Worm (Caenorhabditis elegans) whole organism, midembryonic: ENCODE results near the gene sri-29.

Experiments
- T22C8.4 ChIP-seq: fragments of 200-800 bp; sonication (Bioruptor generic); IDR thresholded peaks from 2 replicates; pipeline ENCODE4 v1.3.6; 2022; ENCODE audit warnings: missing genetic modification characterization, missing compliant biosample characterization
- cog-1 ChIP-seq: sonication (generic microtip); optimal IDR thresholded peaks from 2 replicates; lab custom pipeline; 2016; ENCODE audit warnings: missing genetic modification characterization, missing compliant biosample characterization
- flt-1 ChIP-seq: fragments of 200-800 bp; sonication (Bioruptor generic); IDR thresholded peaks from 2 replicates; pipeline ENCODE4 v1.3.6; 2022; ENCODE audit warnings: missing genetic modification characterization, missing compliant biosample characterization
- klf-2 ChIP-seq: fragments of 200-800 bp; sonication (Bioruptor generic); conservative IDR thresholded peaks from 2 replicates; pipeline ENCODE4 v1.3.6; 2022; ENCODE audit warnings: missing genetic modification reagents, missing genetic modification characterization, missing compliant biosample characterization
- med-1 ChIP-seq: sonication (generic microtip); optimal IDR thresholded peaks from 2 replicates; lab custom pipeline; 2017; ENCODE audit warnings: missing genetic modification characterization, mild to moderate bottlenecking, missing compliant biosample characterization, antibody characterized with exemption, missing genetic modification reagents; ENCODE audit not compliant: insufficient read depth
- ref-1 ChIP-seq: fragments of 200-800 bp; sonication (Bioruptor generic); conservative IDR thresholded peaks from 2 replicates; pipeline ENCODE4 v1.3.6; 2022; ENCODE audit warnings: missing genetic modification reagents, missing genetic modification characterization, missing compliant biosample characterization
- tab-1 ChIP-seq: fragments of 200-800 bp; sonication (Bioruptor generic); IDR thresholded peaks from 2 replicates; pipeline ENCODE4 v1.3.6; 2022; ENCODE audit warnings: missing genetic modification characterization, missing compliant biosample characterization
- ztf-23 ChIP-seq: fragments of 200-800 bp; sonication (Bioruptor generic); IDR thresholded peaks from 2 replicates; pipeline ENCODE4 v1.3.6; 2022; ENCODE audit warnings: missing genetic modification reagents, missing genetic modification characterization, missing compliant biosample characterization
- ztf-29 ChIP-seq: fragments of 200-800 bp; sonication (Bioruptor generic); IDR thresholded peaks from 2 replicates; pipeline ENCODE4 v1.3.6; 2022; ENCODE audit warnings: missing genetic modification reagents, missing genetic modification characterization, missing compliant biosample characterization

Gene sri-29

ce11 chrII:3044023-3044422, at the start of gene sri-29:
TSS of gene sri-29 (plus strand) at chrII:3044323.
- TF ChIP-seq ztf-23 (GFP tag; lab: Robert Waterston, UW): no peak
- no peak for TF ChIP-seq cog-1 (tag; lab: Kevin White, UChicago)
- TF ChIP-seq flt-1 (GFP tag; lab: Robert Waterston, UW): no peak
- no peak for TF ChIP-seq T22C8.4 (GFP tag; lab: Robert Waterston, UW)
- no peak for TF ChIP-seq ztf-29 (GFP tag; lab: Robert Waterston, UW)
- TF ChIP-seq med-1 (GFP tag; lab: Kevin White, UChicago): no peak
- TF ChIP-seq tab-1: no peak
- no peak for TF ChIP-seq klf-2

ce11 chrII:2994590-2995392, 49.3 kb upstream of the sri-29 start:
- TF ChIP-seq cog-1 (tag; lab: Kevin White, UChicago) (peak; percentile 26), ref-1 (GFP tag; lab: Robert Waterston, UW) (no peak), flt-1 (GFP tag; lab: Robert Waterston, UW) (0 out of 2 replicates have a peak, but pooled peaks have one; percentile 9), ztf-23 (GFP tag; lab: Robert Waterston, UW) (no peak)

- TF ChIP-seq klf-2: no peak
- TF ChIP-seq ztf-29 (GFP tag; lab: Robert Waterston, UW): no peak
- no peak for TF ChIP-seq ref-1 (GFP tag; lab: Robert Waterston, UW)
- TF ChIP-seq med-1 (GFP tag; lab: Kevin White, UChicago): no peak
- TF ChIP-seq ztf-23 (GFP tag; lab: Robert Waterston, UW): no peak
- TF ChIP-seq cog-1 (tag; lab: Kevin White, UChicago): no peak
- TF ChIP-seq flt-1 (GFP tag; lab: Robert Waterston, UW): no peak
- TF ChIP-seq tab-1: no peak
- no peak for TF ChIP-seq T22C8.4 (GFP tag; lab: Robert Waterston, UW)
These were observed 47.4 kb upstream of the sri-29 start, which contains the start of gene lido-8 for ce11 chrII:2996721-2997120. TSS of gene lido-8 (plus strand) at chrII:2997021.

- no peak for TF ChIP-seq klf-2
- TF ChIP-seq ztf-23 (GFP tag; lab: Robert Waterston, UW): no peak
- no peak for TF ChIP-seq tab-1
- TF ChIP-seq flt-1 (GFP tag; lab: Robert Waterston, UW): no peak
- no peak for TF ChIP-seq ztf-29 (GFP tag; lab: Robert Waterston, UW)
- TF ChIP-seq med-1 (GFP tag; lab: Kevin White, UChicago): no peak
- TF ChIP-seq ref-1 (GFP tag; lab: Robert Waterston, UW): no peak
- TF ChIP-seq cog-1 (tag; lab: Kevin White, UChicago): no peak
- TF ChIP-seq T22C8.4 (GFP tag; lab: Robert Waterston, UW): no peak
These were observed 46.2 kb upstream of the sri-29 start for ce11 chrII:2997828-2998441.

ce11 chrII:3000535-3001264, 43.4 kb upstream of the sri-29 start, which contains the start of gene lido-9:
TSS of gene lido-9 (plus strand) at chrII:3000768.
- TF ChIP-seq med-1 (GFP tag; lab: Kevin White, UChicago): no peak
- no peak for TF ChIP-seq tab-1
- TF ChIP-seq T22C8.4 (GFP tag; lab: Robert Waterston, UW): no peak
- TF ChIP-seq klf-2: no peak
- TF ChIP-seq ref-1 (GFP tag; lab: Robert Waterston, UW): no peak
- no peak for TF ChIP-seq ztf-23 (GFP tag; lab: Robert Waterston, UW)
- TF ChIP-seq cog-1 (tag; lab: Kevin White, UChicago): no peak
- TF ChIP-seq ztf-29 (GFP tag; lab: Robert Waterston, UW): no peak

ce11 chrII:3002211-3002610, 41.9 kb upstream of the sri-29 start, which contains the start of gene lido-10:
TSS of gene lido-10 (plus strand) at chrII:3002511.
- no peak for TF ChIP-seq flt-1 (GFP tag; lab: Robert Waterston, UW)
- no peak for TF ChIP-seq T22C8.4 (GFP tag; lab: Robert Waterston, UW)
- no peak for TF ChIP-seq ztf-23 (GFP tag; lab: Robert Waterston, UW)
- TF ChIP-seq klf-2: no peak
- no peak for TF ChIP-seq tab-1
- no peak for TF ChIP-seq med-1 (GFP tag; lab: Kevin White, UChicago)
- no peak for TF ChIP-seq cog-1 (tag; lab: Kevin White, UChicago)

ce11 chrII:3003667-3004066, 40.5 kb upstream of the sri-29 start, which contains the start of gene lido-11:
TSS of gene lido-11 (plus strand) at chrII:3003967.
- no peak for TF ChIP-seq T22C8.4 (GFP tag; lab: Robert Waterston, UW)
- TF ChIP-seq ztf-29 (GFP tag; lab: Robert Waterston, UW): no peak
- TF ChIP-seq ref-1 (GFP tag; lab: Robert Waterston, UW): no peak
- TF ChIP-seq klf-2: no peak
- no peak for TF ChIP-seq tab-1
- TF ChIP-seq flt-1 (GFP tag; lab: Robert Waterston, UW): no peak
- TF ChIP-seq cog-1 (tag; lab: Kevin White, UChicago): no peak
- no peak for TF ChIP-seq ztf-23 (GFP tag; lab: Robert Waterston, UW)
- no peak for TF ChIP-seq med-1 (GFP tag; lab: Kevin White, UChicago)

ce11 chrII:3005499-3005898, 38.6 kb upstream of the sri-29 start, which contains the start of gene lido-12:
TSS of gene lido-12 (plus strand) at chrII:3005799.
- TF ChIP-seq cog-1 (tag; lab: Kevin White, UChicago) (no peak), T22C8.4 (GFP tag; lab: Robert Waterston, UW) (peak; percentile 57; the same call in 1 of the 2 replicates), tab-1 (no peak)
